7 worm cellular contexts compared by ENCODE assay signal in the genomic region with DNA sequence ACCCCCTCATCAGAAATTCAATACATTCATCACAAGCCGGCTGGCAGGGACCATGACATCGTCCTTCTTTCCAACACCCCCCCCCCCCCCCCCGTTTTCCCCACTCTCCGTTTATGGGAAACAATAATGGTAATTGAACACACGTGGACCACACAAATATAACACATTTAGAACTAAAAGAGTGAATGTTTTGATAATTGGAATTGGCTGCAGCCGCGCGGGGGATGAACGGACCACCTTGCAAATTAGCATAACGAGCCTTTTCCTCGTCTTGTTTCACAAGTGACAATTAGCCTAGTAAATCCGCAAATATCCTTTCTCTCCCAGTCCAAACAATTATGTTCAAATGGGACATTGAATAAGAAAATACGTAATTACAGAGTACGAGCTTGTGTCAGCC.
A peak's percentile ranks its signal among the peaks of the same experiment; 100 is the strongest.
TF ChIP-seq lines count a peak whose summit lies in the region.

No protein-coding gene starts in this region.

TF ChIP-seq in whole organism, L1 larva, 84 proteins besides CTCF, POLR2A, EP300 and RAD21:
- TF ChIP-seq hlh-4 (tag; optimal IDR thresholded peaks at IDR 0.05; lab: Kevin White, UChicago) (no peak), lin-14 (GFP tag; optimal IDR thresholded peaks at IDR 0.05; lab: Kevin White, UChicago) (peak; percentile 37), ceh-8 (GFP tag; optimal IDR thresholded peaks at IDR 0.05; lab: Kevin White, UChicago) (peak; percentile 53), dsc-1 (tag; optimal IDR thresholded peaks at IDR 0.05; lab: Kevin White, UChicago) (no peak)

TF ChIP-seq in whole organism, L3 larva, 47 proteins besides CTCF, POLR2A, EP300 and RAD21:
- TF ChIP-seq nhr-25 (tag; optimal IDR thresholded peaks at IDR 0.05; lab: Kevin White, UChicago) (peak; percentile 4), egl-5 (tag; optimal IDR thresholded peaks at IDR 0.05; lab: Kevin White, UChicago) (no peak)
TF ChIP-seq in whole organism, L3 larva: peak in this region for 1.

TF ChIP-seq in whole organism, L4 larva, 104 proteins besides CTCF, POLR2A, EP300 and RAD21:
- no peak for TF ChIP-seq mxl-2 (GFP tag; conservative IDR thresholded peaks at IDR 0.05; lab: Robert Waterston, UW)
- TF ChIP-seq aha-1 (tag; lab: Kevin White, UChicago): peak; percentile 88

TF ChIP-seq in whole organism, early embryonic, 17 proteins besides CTCF, POLR2A, EP300 and RAD21:
- TF ChIP-seq tbx-37 (GFP tag; conservative IDR thresholded peaks at IDR 0.05; lab: Robert Waterston, UW) (no peak), hmbx-1 (tag; optimal IDR thresholded peaks at IDR 0.05; lab: Kevin White, UChicago) (no peak), hmg-4 (GFP tag; optimal IDR thresholded peaks at IDR 0.05; lab: Kevin White, UChicago) (peak; percentile 59), sea-1 (GFP tag; conservative IDR thresholded peaks at IDR 0.05; lab: Robert Waterston, UW) (no peak), scrt-1 (GFP tag; IDR thresholded peaks at IDR 0.05; lab: Robert Waterston, UW) (no peak), ceh-36 (tag; optimal IDR thresholded peaks at IDR 0.05; lab: Kevin White, UChicago) (peak; percentile 10), hnd-1 (tag; optimal IDR thresholded peaks at IDR 0.05; lab: Kevin White, UChicago) (no peak), ets-7 (tag; optimal IDR thresholded peaks at IDR 0.05; lab: Kevin White, UChicago) (no peak), B0310.2 (tag; optimal IDR thresholded peaks at IDR 0.05; lab: Kevin White, UChicago) (no peak), pes-1 (GFP tag; IDR thresholded peaks at IDR 0.05; lab: Robert Waterston, UW) (no peak), aly-1 (tag; optimal IDR thresholded peaks at IDR 0.05; lab: Kevin White, UChicago) (no peak)

TF ChIP-seq in whole organism, late embryonic, 69 proteins besides CTCF, POLR2A, EP300 and RAD21:
- TF ChIP-seq npax-4 (tag; optimal IDR thresholded peaks at IDR 0.05; lab: Kevin White, UChicago): no peak
- TF ChIP-seq tbx-7 (tag; optimal IDR thresholded peaks at IDR 0.05; lab: Kevin White, UChicago): no peak
- no peak for TF ChIP-seq tbx-2 (tag; optimal IDR thresholded peaks at IDR 0.05; lab: Kevin White, UChicago)
- TF ChIP-seq ceh-45 (GFP tag; IDR thresholded peaks at IDR 0.05; lab: Robert Waterston, UW): no peak
- no peak for TF ChIP-seq hlh-6 (tag; optimal IDR thresholded peaks at IDR 0.05; lab: Kevin White, UChicago)
- TF ChIP-seq ceh-18 (tag; optimal IDR thresholded peaks at IDR 0.05; lab: Kevin White, UChicago): no peak
- no peak for TF ChIP-seq fkh-10 (GFP tag; optimal IDR thresholded peaks at IDR 0.05; lab: Kevin White, UChicago)
- TF ChIP-seq nfya-1 (tag; optimal IDR thresholded peaks at IDR 0.05; lab: Kevin White, UChicago): peak; percentile 36
- peak; percentile 57 for TF ChIP-seq sox-2 (GFP tag; IDR thresholded peaks at IDR 0.05; lab: Robert Waterston, UW)
- peak; percentile 46 for TF ChIP-seq ceh-19 (GFP tag; optimal IDR thresholded peaks at IDR 0.05; lab: Kevin White, UChicago)
- TF ChIP-seq ttx-3 (tag; optimal IDR thresholded peaks at IDR 0.05; lab: Kevin White, UChicago): peak; percentile 37
- TF ChIP-seq unc-42 (tag; optimal IDR thresholded peaks at IDR 0.05; lab: Kevin White, UChicago): peak; percentile 72
- TF ChIP-seq ceh-48 (tag; optimal IDR thresholded peaks at IDR 0.05; lab: Kevin White, UChicago): peak; percentile 23
- TF ChIP-seq ceh-31 (tag; optimal IDR thresholded peaks at IDR 0.05; lab: Kevin White, UChicago): peak; percentile 50

TF ChIP-seq in whole organism, mixed stage, embryonic, 35 proteins besides CTCF, POLR2A, EP300 and RAD21 (continues in another document):
- TF ChIP-seq blmp-1 (tag; optimal IDR thresholded peaks at IDR 0.05; lab: Kevin White, UChicago) (no peak), mab-5 (tag; optimal IDR thresholded peaks at IDR 0.05; lab: Kevin White, UChicago) (no peak), hlh-1 (tag; optimal IDR thresholded peaks at IDR 0.05; lab: Kevin White, UChicago) (no peak), lin-13 (tag; optimal IDR thresholded peaks at IDR 0.05; lab: Kevin White, UChicago) (no peak), nhr-76 (tag; optimal IDR thresholded peaks at IDR 0.05; lab: Kevin White, UChicago) (no peak), zip-8 (tag; optimal IDR thresholded peaks at IDR 0.05; lab: Kevin White, UChicago) (no peak), ztf-11 (tag; optimal IDR thresholded peaks at IDR 0.05; lab: Kevin White, UChicago) (peak; percentile 30), flh-1 (GFP tag; optimal IDR thresholded peaks at IDR 0.05; lab: Kevin White, UChicago) (no peak), mep-1 (tag; optimal IDR thresholded peaks at IDR 0.05; lab: Kevin White, UChicago) (no peak), elt-1 (tag; optimal IDR thresholded peaks at IDR 0.05; lab: Kevin White, UChicago; ENCODE audit: borderline replicate concordance, insufficient read depth) (no peak), tbx-8 (GFP tag; optimal IDR thresholded peaks at IDR 0.05; lab: Kevin White, UChicago) (no peak), snpc-4 (tag; optimal IDR thresholded peaks at IDR 0.05; lab: Kevin White, UChicago) (no peak), ceh-83 (GFP tag; optimal IDR thresholded peaks at IDR 0.05; lab: Kevin White, UChicago) (no peak), nhr-2 (tag; optimal IDR thresholded peaks at IDR 0.05; lab: Kevin White, UChicago) (peak; percentile 40), nhr-28 (tag; optimal IDR thresholded peaks at IDR 0.05; lab: Kevin White, UChicago) (no peak), ces-1 (GFP tag; optimal IDR thresholded peaks at IDR 0.05; lab: Kevin White, UChicago) (peak; percentile 85), nhr-12 (tag; optimal IDR thresholded peaks at IDR 0.05; lab: Kevin White, UChicago) (no peak), M03D4.4 (tag; optimal IDR thresholded peaks at IDR 0.05; lab: Kevin White, UChicago) (no peak), lin-32 (GFP tag; optimal IDR thresholded peaks at IDR 0.05; lab: Kevin White, UChicago) (no peak), elt-3 (tag; optimal IDR thresholded peaks at IDR 0.05; lab: Kevin White, UChicago) (no peak), unc-39 (tag; optimal IDR thresholded peaks at IDR 0.05; lab: Kevin White, UChicago) (no peak), bed-3 (GFP tag; optimal IDR thresholded peaks at IDR 0.05; lab: Kevin White, UChicago) (no peak), drap-1 (GFP tag; optimal IDR thresholded peaks at IDR 0.05; lab: Kevin White, UChicago) (no peak), sem-2 (GFP tag; optimal IDR thresholded peaks at IDR 0.05; lab: Kevin White, UChicago) (no peak), ham-2 (GFP tag; optimal IDR thresholded peaks at IDR 0.05; lab: Kevin White, UChicago) (peak; percentile 68), unc-120 (tag; optimal IDR thresholded peaks at IDR 0.05; lab: Kevin White, UChicago; ENCODE audit: poor library complexity, severe bottlenecking) (no peak), lsy-2 (tag; optimal IDR thresholded peaks at IDR 0.05; lab: Kevin White, UChicago) (no peak), unc-62 (GFP tag; optimal IDR thresholded peaks at IDR 0.05; lab: Kevin White, UChicago) (no peak), mls-2 (tag; optimal IDR thresholded peaks at IDR 0.05; lab: Kevin White, UChicago) (peak; percentile 82), ceh-39 (tag; optimal IDR thresholded peaks at IDR 0.05; lab: Kevin White, UChicago) (no peak)

TF ChIP-seq in whole organism, young adult, 124 proteins besides CTCF, POLR2A, EP300 and RAD21:
- TF ChIP-seq D2030.7 (GFP tag; IDR thresholded peaks at IDR 0.05; lab: Robert Waterston, UW) (no peak), egl-44 (GFP tag; IDR thresholded peaks at IDR 0.05; lab: Robert Waterston, UW) (no peak), ceh-100 (GFP tag; IDR thresholded peaks at IDR 0.05; lab: Robert Waterston, UW) (no peak), zfh-2 (GFP tag; conservative IDR thresholded peaks at IDR 0.05; lab: Robert Waterston, UW) (0 out of 2 replicates have a peak, but pooled peaks have one; percentile 10)
